Fruit fly (Drosophila melanogaster) whole organism, embryonic: ENCODE data around the gene CG11000.
A peak's percentile ranks its signal among the peaks of the same experiment; 100 is the strongest.

Source experiments
- Antp ChIP-seq: fragments of 200-800 bp; sonication (Bioruptor generic); optimal IDR thresholded peaks from 3 replicates; lab custom pipeline; 2016; ENCODE audit warnings: missing biosample characterization, missing genetic modification characterization
- Bgb ChIP-seq: fragments of 200-800 bp; sonication (Bioruptor generic); IDR thresholded peaks from 2 replicates; pipeline ENCODE4 v1.3.6; 2022; ENCODE audit warnings: missing biosample characterization, missing genetic modification characterization; ENCODE audit not compliant: partially characterized antibody
- Blimp-1 ChIP-seq: fragments of 200-800 bp; sonication (Bioruptor generic); optimal IDR thresholded peaks from 3 replicates; lab custom pipeline; 2018; ENCODE audit warnings: missing biosample characterization, missing genetic modification characterization, mild to moderate bottlenecking, moderate library complexity, missing genetic modification reagents
- C15 ChIP-seq: fragments of 200-800 bp; sonication (Bioruptor generic); IDR thresholded peaks from 3 replicates; pipeline ENCODE4 v1.3.6; 2022; ENCODE audit warnings: missing biosample characterization, missing genetic modification characterization
- CG10321 ChIP-seq: fragments of 200-800 bp; sonication (Bioruptor generic); IDR thresholded peaks from 2 replicates; pipeline ENCODE4 v1.3.6; 2022; ENCODE audit warnings: missing biosample characterization, missing genetic modification characterization
- CG10462 ChIP-seq: fragments of 200-800 bp; sonication (Bioruptor generic); optimal IDR thresholded peaks from 2 replicates; lab custom pipeline; 2016; ENCODE audit warnings: missing biosample characterization, missing genetic modification characterization
- CG10654 ChIP-seq: fragments of 200-800 bp; sonication (Bioruptor generic); optimal IDR thresholded peaks from 2 replicates; lab custom pipeline; 2016; ENCODE audit warnings: missing biosample characterization, missing genetic modification characterization
- CG10959 ChIP-seq: fragments of 200-800 bp; sonication (Bioruptor generic); IDR thresholded peaks from 2 replicates; pipeline ENCODE4 v1.3.6; 2022; ENCODE audit warnings: missing biosample characterization, missing genetic modification characterization
- CG12744 ChIP-seq: fragments of 200-800 bp; sonication (Bioruptor generic); optimal IDR thresholded peaks from 2 replicates; lab custom pipeline; 2016; ENCODE audit warnings: missing biosample characterization, missing genetic modification characterization
- CG13123 ChIP-seq: fragments of 200-800 bp; sonication (Bioruptor generic); optimal IDR thresholded peaks from 2 replicates; lab custom pipeline; 2016; ENCODE audit warnings: missing biosample characterization, missing genetic modification characterization
- CG15514 ChIP-seq: fragments of 200-800 bp; sonication (Bioruptor generic); optimal IDR thresholded peaks from 3 replicates; lab custom pipeline; 2017; ENCODE audit warnings: missing biosample characterization, missing genetic modification characterization, mild to moderate bottlenecking, moderate library complexity, missing genetic modification reagents
- CG17359 ChIP-seq: fragments of 200-800 bp; sonication (Bioruptor generic); optimal IDR thresholded peaks from 3 replicates; lab custom pipeline; 2018; ENCODE audit warnings: missing biosample characterization, mild to moderate bottlenecking, missing genetic modification characterization, moderate library complexity
- CG18476 ChIP-seq: fragments of 200-800 bp; sonication (Bioruptor generic); optimal IDR thresholded peaks from 2 replicates; lab custom pipeline; 2016; ENCODE audit warnings: missing biosample characterization, mild to moderate bottlenecking, missing genetic modification characterization
- CG18619 ChIP-seq: fragments of 200-800 bp; sonication (Bioruptor generic); optimal IDR thresholded peaks from 3 replicates; lab custom pipeline; 2017; ENCODE audit warnings: missing biosample characterization, mild to moderate bottlenecking, missing genetic modification characterization
- CG2199 ChIP-seq: fragments of 200-800 bp; sonication (Bioruptor generic); IDR thresholded peaks from 3 replicates; pipeline ENCODE4 v1.3.6; 2022; ENCODE audit warnings: missing biosample characterization, missing genetic modification characterization
- CG32767 ChIP-seq: fragments of 200-800 bp; sonication (Bioruptor generic); IDR thresholded peaks from 2 replicates; pipeline ENCODE4 v1.3.6; 2022; ENCODE audit warnings: missing biosample characterization, missing genetic modification characterization
- CG33213 ChIP-seq: fragments of 200-800 bp; sonication (Bioruptor generic); optimal IDR thresholded peaks from 3 replicates; lab custom pipeline; 2016; ENCODE audit warnings: missing biosample characterization, missing genetic modification characterization
- CG6175 ChIP-seq: fragments of 200-800 bp; sonication (Bioruptor generic); IDR thresholded peaks from 3 replicates; pipeline ENCODE4 v1.3.6; 2022; ENCODE audit warnings: missing biosample characterization, missing genetic modification characterization
- CG6689 ChIP-seq: fragments of 200-800 bp; sonication (Bioruptor generic); IDR thresholded peaks from 2 replicates; pipeline ENCODE4 v1.3.6; 2022; ENCODE audit warnings: missing biosample characterization, missing genetic modification characterization
- CG9215 ChIP-seq: fragments of 200-800 bp; sonication (Bioruptor generic); IDR thresholded peaks from 2 replicates; pipeline ENCODE4 v1.3.6; 2022; ENCODE audit warnings: missing biosample characterization, missing genetic modification characterization
- CTCF ChIP-seq: fragments of 200-800 bp; sonication (Bioruptor generic); optimal IDR thresholded peaks from 2 replicates; lab custom pipeline; 2017; ENCODE audit warnings: missing biosample characterization, mild to moderate bottlenecking, missing genetic modification characterization, moderate library complexity
- Deaf1 ChIP-seq: fragments of 200-800 bp; optimal IDR thresholded peaks from 3 replicates; lab custom pipeline; 2019; ENCODE audit warnings: missing biosample characterization, mild to moderate bottlenecking, missing genetic modification characterization, moderate library complexity
- Dp ChIP-seq: fragments of 200-800 bp; sonication (Bioruptor generic); optimal IDR thresholded peaks from 2 replicates; lab custom pipeline; 2018; ENCODE audit warnings: missing biosample characterization, mild to moderate bottlenecking, missing genetic modification characterization, moderate library complexity
- Eip74EF ChIP-seq, 2 experiments: fragments of 200-800 bp in 1 of 2; fragments of >200 bp in 1 of 2; sonication (Bioruptor generic) in 1 of 2; optimal IDR thresholded peaks; 2 replicates each; lab custom pipeline; 2017 to 2019; ENCODE audit warnings: missing biosample characterization in 2 of 2, missing genetic modification characterization in 2 of 2, mild to moderate bottlenecking in 1 of 2, moderate library complexity in 1 of 2
- Fer1 ChIP-seq: fragments of 200-800 bp; sonication (Bioruptor generic); optimal IDR thresholded peaks from 2 replicates; lab custom pipeline; 2017; ENCODE audit warnings: missing biosample characterization, mild to moderate bottlenecking, missing genetic modification characterization
- HLH4C ChIP-seq: fragments of 200-800 bp; sonication (Bioruptor generic); IDR thresholded peaks from 3 replicates; pipeline ENCODE4 v1.3.6; 2022; ENCODE audit warnings: missing biosample characterization, missing genetic modification characterization; ENCODE audit not compliant: partially characterized antibody
- HmgZ ChIP-seq: fragments of 200-800 bp; sonication (Bioruptor generic); optimal IDR thresholded peaks from 2 replicates; lab custom pipeline; 2018; ENCODE audit warnings: missing biosample characterization, mild to moderate bottlenecking, missing genetic modification characterization
- Hmr ChIP-seq: fragments of 200-800 bp; sonication (Bioruptor generic); optimal IDR thresholded peaks from 3 replicates; lab custom pipeline; 2017; ENCODE audit warnings: mild to moderate bottlenecking, missing biosample characterization, missing genetic modification reagents, missing genetic modification characterization
- Jarid2 ChIP-seq: fragments of 200-800 bp; sonication (Bioruptor generic); optimal IDR thresholded peaks from 3 replicates; lab custom pipeline; 2017; ENCODE audit warnings: mild to moderate bottlenecking, missing biosample characterization, missing genetic modification reagents, missing genetic modification characterization
- Vsx1 ChIP-seq: fragments of 200-800 bp; sonication (Bioruptor generic); optimal IDR thresholded peaks from 2 replicates; lab custom pipeline; 2017; ENCODE audit warnings: missing biosample characterization, mild to moderate bottlenecking, missing genetic modification characterization, missing genetic modification reagents
- Xrp1 ChIP-seq: fragments of 200-800 bp; sonication (Bioruptor generic); IDR thresholded peaks from 2 replicates; pipeline ENCODE4 v1.3.6; 2022; ENCODE audit warnings: missing biosample characterization, missing genetic modification characterization
- abd-A ChIP-seq: fragments of 200-800 bp; sonication (Bioruptor generic); optimal IDR thresholded peaks from 3 replicates; lab custom pipeline; 2019; ENCODE audit warnings: missing biosample characterization, mild to moderate bottlenecking, missing genetic modification characterization, moderate library complexity
- bab2 ChIP-seq: fragments of 200-800 bp; sonication (Bioruptor generic); optimal IDR thresholded peaks from 2 replicates; lab custom pipeline; 2016; ENCODE audit warnings: missing biosample characterization, missing genetic modification characterization
- chif ChIP-seq, 2 experiments: fragments of 200-800 bp; sonication (Bioruptor generic); optimal IDR thresholded peaks; 3 replicates each; lab custom pipeline; 2016; ENCODE audit warnings: missing biosample characterization in 2 of 2, missing genetic modification characterization in 2 of 2
- chm ChIP-seq: fragments of 200-800 bp; sonication (Bioruptor generic); IDR thresholded peaks from 2 replicates; pipeline ENCODE4 v1.3.6; 2022; ENCODE audit warnings: missing biosample characterization, missing genetic modification characterization
- ci ChIP-seq: fragments of 200-800 bp; sonication (Bioruptor generic); IDR thresholded peaks from 3 replicates; pipeline ENCODE4 v1.3.6; 2022; ENCODE audit warnings: missing biosample characterization, missing genetic modification characterization
- corto ChIP-seq: fragments of 200-800 bp; sonication (Bioruptor generic); optimal IDR thresholded peaks from 2 replicates; lab custom pipeline; 2016; ENCODE audit warnings: missing biosample characterization, mild to moderate bottlenecking, missing genetic modification characterization, moderate library complexity
- crc ChIP-seq: fragments of 200-800 bp; sonication (Bioruptor generic); optimal IDR thresholded peaks from 2 replicates; lab custom pipeline; 2016; ENCODE audit warnings: missing biosample characterization, missing genetic modification characterization
- croc ChIP-seq: fragments of 200-800 bp; sonication (Bioruptor generic); conservative IDR thresholded peaks from 3 replicates; pipeline ENCODE4 v1.3.6; 2022; ENCODE audit warnings: missing biosample characterization, missing genetic modification characterization
- crp ChIP-seq, 2 experiments: fragments of 200-800 bp; sonication (Bioruptor generic); optimal IDR thresholded peaks; 2 replicates in 1 of 2; 3 replicates in 1 of 2; lab custom pipeline; 2017; ENCODE audit warnings: missing biosample characterization in 2 of 2, missing genetic modification characterization in 2 of 2, mild to moderate bottlenecking in 1 of 2, moderate library complexity in 1 of 2
- da ChIP-seq: fragments of 200-800 bp; sonication (Bioruptor generic); optimal IDR thresholded peaks from 2 replicates; lab custom pipeline; 2016; ENCODE audit warnings: missing biosample characterization, missing genetic modification characterization
- ham ChIP-seq: fragments of 200-800 bp; sonication (Bioruptor generic); IDR thresholded peaks from 2 replicates; pipeline ENCODE4 v1.3.6; 2022; ENCODE audit warnings: missing biosample characterization, missing genetic modification characterization
- jumu ChIP-seq: fragments of 200-800 bp; sonication (Bioruptor generic); optimal IDR thresholded peaks from 3 replicates; lab custom pipeline; 2016; ENCODE audit warnings: missing biosample characterization, missing genetic modification characterization
- lola ChIP-seq, 3 experiments: fragments of >200 bp in 2 of 3; fragments of 200-800 bp in 1 of 3; sonication (Bioruptor generic) in 1 of 3; optimal IDR thresholded peaks; 2 replicates each; lab custom pipeline; 2017 to 2019; ENCODE audit warnings: missing biosample characterization in 3 of 3, missing genetic modification characterization in 3 of 3, mild to moderate bottlenecking in 1 of 3, moderate library complexity in 1 of 3
- otp ChIP-seq: fragments of 200-800 bp; sonication (Bioruptor generic); IDR thresholded peaks from 3 replicates; pipeline ENCODE4, ENCODE4 v1.3.6; 2022; ENCODE audit warnings: missing biosample characterization, missing genetic modification characterization
- tgo ChIP-seq: fragments of 200-800 bp; sonication (Bioruptor generic); IDR thresholded peaks from 3 replicates; pipeline ENCODE4 v1.3.6; 2022; ENCODE audit warnings: missing biosample characterization, missing genetic modification characterization
- zen ChIP-seq: fragments of 200-800 bp; sonication (Bioruptor generic); optimal IDR thresholded peaks from 3 replicates; lab custom pipeline; 2018; ENCODE audit warnings: missing biosample characterization, mild to moderate bottlenecking, missing genetic modification characterization, moderate library complexity

The CG11000 gene

dm6 chr3R:5789025-5789953, 12.8 kb upstream of the CG11000 start, which contains the start of the genes Hat1 and Rpn5 (continued):
- peak; percentile 84 for TF ChIP-seq CG18476 (GFP tag; lab: Kevin White, UChicago)
- peak; percentile 70; the same call in 1 of the 2 replicates for TF ChIP-seq Xrp1 (GFP tag; lab: Robert Waterston, UW)
- peak; percentile 45; the same call in 2 of the 3 replicates for TF ChIP-seq ci (GFP tag; lab: Robert Waterston, UW)
- peak; percentile 37 for TF ChIP-seq Deaf1 (tag; lab: Kevin White, UChicago)
- peak; percentile 59 for TF ChIP-seq CG17359 (tag; lab: Kevin White, UChicago)
- TF ChIP-seq corto (GFP tag; lab: Kevin White, UChicago): peak; percentile 71
- TF ChIP-seq Hmr (GFP tag; lab: Kevin White, UChicago): peak; percentile 81
- TF ChIP-seq HLH4C (GFP tag; lab: Robert Waterston, UW): peak; percentile 64
- TF ChIP-seq chif (GFP tag; optimal IDR thresholded peaks at IDR 0.05; lab: Kevin White, UChicago): peak; percentile 89 to 90
- TF ChIP-seq CG10462 (GFP tag; lab: Kevin White, UChicago): peak; percentile 23
- peak; percentile 21; the same call in 1 of the 3 replicates for TF ChIP-seq croc (GFP tag; lab: Robert Waterston, UW)
- peak in 1 of 3 experiments; percentile 81 for TF ChIP-seq lola (GFP tag; optimal IDR thresholded peaks at IDR 0.05; lab: Kevin White, UChicago)
- TF ChIP-seq CG15514 (GFP tag; lab: Kevin White, UChicago): peak; percentile 56
- peak; percentile 91 for TF ChIP-seq Antp (GFP tag; lab: Kevin White, UChicago)
- TF ChIP-seq Bgb: peak; percentile 62
- TF ChIP-seq CG10959 (GFP tag; lab: Robert Waterston, UW): no peak
- peak; percentile 49 for TF ChIP-seq Vsx1
- peak; percentile 59; the same call in 1 of the 2 replicates for TF ChIP-seq chm (GFP tag; lab: Robert Waterston, UW)
- TF ChIP-seq abd-A (tag; lab: Kevin White, UChicago): no peak
- no peak for TF ChIP-seq CG2199 (GFP tag; lab: Robert Waterston, UW)
- peak; percentile 81 for TF ChIP-seq CG18619 (GFP tag; lab: Kevin White, UChicago)
- TF ChIP-seq crc (GFP tag; lab: Kevin White, UChicago): peak; percentile 80
- peak; percentile 76 for TF ChIP-seq CG33213 (GFP tag; lab: Kevin White, UChicago)
- TF ChIP-seq CG10654: peak; percentile 78
- TF ChIP-seq Jarid2 (GFP tag; lab: Kevin White, UChicago): no peak
- no peak; the same call in 1 of the 2 replicates for TF ChIP-seq CG10321
- 0 out of 2 replicates have a peak, but pooled peaks have one; percentile 33 for TF ChIP-seq ham (GFP tag; lab: Robert Waterston, UW)
- TF ChIP-seq CG6689 (GFP tag; lab: Robert Waterston, UW): peak; percentile 64
- TF ChIP-seq crp (GFP tag; optimal IDR thresholded peaks at IDR 0.05; lab: Kevin White, UChicago): peak in 1 of 2 experiments; percentile 51
- TF ChIP-seq CG12744 (GFP tag; lab: Kevin White, UChicago): peak; percentile 81
- TF ChIP-seq CTCF (GFP tag; lab: Kevin White, UChicago): peak; percentile 2
- TF ChIP-seq Fer1 (GFP tag; lab: Kevin White, UChicago): peak; percentile 52
- peak; percentile 79 for TF ChIP-seq CG9215 (GFP tag; lab: Robert Waterston, UW)
- peak; percentile 87 for TF ChIP-seq jumu
- peak; percentile 47 for TF ChIP-seq Dp
- TF ChIP-seq CG6175 (GFP tag; lab: Robert Waterston, UW): no peak
- TF ChIP-seq Blimp-1 (GFP tag; lab: Kevin White, UChicago): peak; percentile 56
- TF ChIP-seq Eip74EF (GFP tag; optimal IDR thresholded peaks at IDR 0.05; lab: Kevin White, UChicago): peak in 1 of 2 experiments; percentile 4
- TF ChIP-seq otp (GFP tag; lab: Robert Waterston, UW): 0 out of 3 replicates have a peak, but pooled peaks have one; percentile 9
- TF ChIP-seq da (GFP tag; lab: Kevin White, UChicago): peak; percentile 72
- TF ChIP-seq HmgZ (tag; lab: Kevin White, UChicago): peak; percentile 83
- no peak for TF ChIP-seq CG32767 (GFP tag; lab: Robert Waterston, UW)
- peak; percentile 83 for TF ChIP-seq zen (tag; lab: Kevin White, UChicago)
- peak; percentile 68 for TF ChIP-seq CG13123
- TF ChIP-seq tgo (GFP tag; lab: Robert Waterston, UW): peak; percentile 70
- TF ChIP-seq bab2 (GFP tag; lab: Kevin White, UChicago): peak; percentile 91
- TF ChIP-seq C15 (GFP tag; lab: Robert Waterston, UW): no peak
